Fruit fly (Drosophila melanogaster): ENCODE measurements around the gene Tep4.

Tep4 gene

dm6 chr2L:19548158-19548557 is at the start of gene Tep4:
Gene Tep4, plus strand, starts transcription at chr2L:19548507.
- TF ChIP-seq EcR (GFP tag; optimal IDR thresholded peaks at IDR 0.05) (no peak), usp (GFP tag; optimal IDR thresholded peaks at IDR 0.05) (no peak), psq (optimal IDR thresholded peaks at IDR 0.05) (no peak), pan (optimal IDR thresholded peaks at IDR 0.05) (no peak), CG8478 (optimal IDR thresholded peaks at IDR 0.05) (no peak), Dll (optimal IDR thresholded peaks at IDR 0.05) (no peak)

dm6 chr2L:19506323-19506722 is 42.0 kb upstream of the Tep4 start:
- no peak for TF ChIP-seq Dll (optimal IDR thresholded peaks at IDR 0.05)
- no peak for TF ChIP-seq pan (optimal IDR thresholded peaks at IDR 0.05)
- no peak for TF ChIP-seq usp (GFP tag; optimal IDR thresholded peaks at IDR 0.05)
- no peak for TF ChIP-seq psq (optimal IDR thresholded peaks at IDR 0.05)
- no peak for TF ChIP-seq CG8478 (optimal IDR thresholded peaks at IDR 0.05)
- no peak for TF ChIP-seq EcR (GFP tag; optimal IDR thresholded peaks at IDR 0.05)

dm6 chr2L:19508361-19508918 is 39.9 kb upstream of the Tep4 start, which contains the start of gene cyst:
Gene cyst, minus strand, starts transcription at chr2L:19508764.
- no peak for TF ChIP-seq CG8478 (optimal IDR thresholded peaks at IDR 0.05)
- TF ChIP-seq psq (optimal IDR thresholded peaks at IDR 0.05): no peak
- no peak for TF ChIP-seq usp (GFP tag; optimal IDR thresholded peaks at IDR 0.05)
- TF ChIP-seq EcR (GFP tag; optimal IDR thresholded peaks at IDR 0.05): no peak
- no peak for TF ChIP-seq Dll (optimal IDR thresholded peaks at IDR 0.05)
- no peak for TF ChIP-seq pan (optimal IDR thresholded peaks at IDR 0.05)

dm6 chr2L:19512184-19512583 is 36.1 kb upstream of the Tep4 start:
- TF ChIP-seq EcR (GFP tag; optimal IDR thresholded peaks at IDR 0.05) (no peak), usp (GFP tag; optimal IDR thresholded peaks at IDR 0.05) (no peak), Dll (optimal IDR thresholded peaks at IDR 0.05) (no peak)

- TF ChIP-seq CG8478 (optimal IDR thresholded peaks at IDR 0.05): no peak
- TF ChIP-seq pan (optimal IDR thresholded peaks at IDR 0.05): no peak
- no peak for TF ChIP-seq psq (optimal IDR thresholded peaks at IDR 0.05)
- TF ChIP-seq EcR (GFP tag; optimal IDR thresholded peaks at IDR 0.05): no peak
- no peak for TF ChIP-seq Dll (optimal IDR thresholded peaks at IDR 0.05)
- no peak for TF ChIP-seq usp (GFP tag; optimal IDR thresholded peaks at IDR 0.05)
Observed at dm6 chr2L:19516062-19516461, 32.2 kb upstream of the Tep4 start.

dm6 chr2L:19517154-19517814 is 31.0 kb upstream of the Tep4 start, which contains the start of gene Hasp:
Gene Hasp, minus strand, starts transcription at chr2L:19517204.
- TF ChIP-seq Dll (optimal IDR thresholded peaks at IDR 0.05) (no peak), EcR (GFP tag; optimal IDR thresholded peaks at IDR 0.05) (no peak), CG8478 (optimal IDR thresholded peaks at IDR 0.05) (no peak), usp (GFP tag; optimal IDR thresholded peaks at IDR 0.05) (no peak), pan (optimal IDR thresholded peaks at IDR 0.05) (no peak), psq (optimal IDR thresholded peaks at IDR 0.05) (no peak)

- TF ChIP-seq CG8478 (optimal IDR thresholded peaks at IDR 0.05) (no peak), usp (GFP tag; optimal IDR thresholded peaks at IDR 0.05) (no peak), Dll (optimal IDR thresholded peaks at IDR 0.05) (no peak), pan (optimal IDR thresholded peaks at IDR 0.05) (no peak), EcR (GFP tag; optimal IDR thresholded peaks at IDR 0.05) (no peak), psq (optimal IDR thresholded peaks at IDR 0.05) (no peak)
Observed at dm6 chr2L:19518636-19519086, 29.6 kb upstream of the Tep4 start, which contains the start of gene CG10132. Gene CG10132, plus strand, starts transcription at chr2L:19518824.

- TF ChIP-seq Dll (optimal IDR thresholded peaks at IDR 0.05): peak; percentile 31
- TF ChIP-seq EcR (GFP tag; optimal IDR thresholded peaks at IDR 0.05): no peak
- no peak for TF ChIP-seq CG8478 (optimal IDR thresholded peaks at IDR 0.05)
Observed at dm6 chr2L:19519611-19520010, 28.7 kb upstream of the Tep4 start.

- TF ChIP-seq pan (optimal IDR thresholded peaks at IDR 0.05): no peak
- TF ChIP-seq EcR (GFP tag; optimal IDR thresholded peaks at IDR 0.05): no peak
- no peak for TF ChIP-seq Dll (optimal IDR thresholded peaks at IDR 0.05)
- TF ChIP-seq psq (optimal IDR thresholded peaks at IDR 0.05): no peak
- no peak for TF ChIP-seq CG8478 (optimal IDR thresholded peaks at IDR 0.05)
- TF ChIP-seq usp (GFP tag; optimal IDR thresholded peaks at IDR 0.05): no peak
Observed at dm6 chr2L:19526316-19526715, 22.0 kb upstream of the Tep4 start, which contains the start of the genes Dpm1 and CG10137. Gene Dpm1, minus strand, starts transcription at chr2L:19526368. Gene CG10137, plus strand, starts transcription at chr2L:19526686.

- TF ChIP-seq Dll (optimal IDR thresholded peaks at IDR 0.05): no peak
- TF ChIP-seq EcR (GFP tag; optimal IDR thresholded peaks at IDR 0.05): no peak
- TF ChIP-seq pan (optimal IDR thresholded peaks at IDR 0.05): no peak
- no peak for TF ChIP-seq usp (GFP tag; optimal IDR thresholded peaks at IDR 0.05)
- TF ChIP-seq CG8478 (optimal IDR thresholded peaks at IDR 0.05): no peak
- TF ChIP-seq psq (optimal IDR thresholded peaks at IDR 0.05): no peak
Observed at dm6 chr2L:19526844-19527243, 21.5 kb upstream of the Tep4 start.

dm6 chr2L:19528308-19528707 is 20.0 kb upstream of the Tep4 start:
- TF ChIP-seq psq (optimal IDR thresholded peaks at IDR 0.05) (no peak), EcR (GFP tag; optimal IDR thresholded peaks at IDR 0.05) (no peak), Dll (optimal IDR thresholded peaks at IDR 0.05) (no peak), usp (GFP tag; optimal IDR thresholded peaks at IDR 0.05) (no peak), pan (optimal IDR thresholded peaks at IDR 0.05) (no peak), CG8478 (optimal IDR thresholded peaks at IDR 0.05) (no peak)

dm6 chr2L:19530092-19530491 is 18.2 kb upstream of the Tep4 start, which contains the start of gene CG10165:
Gene CG10165, minus strand, starts transcription at chr2L:19530305.
- TF ChIP-seq pan (optimal IDR thresholded peaks at IDR 0.05) (no peak), Dll (optimal IDR thresholded peaks at IDR 0.05) (no peak), psq (optimal IDR thresholded peaks at IDR 0.05) (no peak), usp (GFP tag; optimal IDR thresholded peaks at IDR 0.05) (no peak), EcR (GFP tag; optimal IDR thresholded peaks at IDR 0.05) (no peak), CG8478 (optimal IDR thresholded peaks at IDR 0.05) (no peak)

Data from whole organism.